Fruit fly (Drosophila melanogaster): ENCODE measurements around the gene CG13377.

- TF ChIP-seq CG11902 (GFP tag; optimal IDR thresholded peaks at IDR 0.05) (no peak), CG10669 (GFP tag; optimal IDR thresholded peaks at IDR 0.05) (no peak), CG8319 (GFP tag; optimal IDR thresholded peaks at IDR 0.05) (no peak), CG32006 (GFP tag; optimal IDR thresholded peaks at IDR 0.05) (no peak), Blimp-1 (GFP tag; optimal IDR thresholded peaks at IDR 0.05) (no peak), CG6854 (GFP tag; optimal IDR thresholded peaks at IDR 0.05) (no peak), CG9139 (GFP tag; optimal IDR thresholded peaks at IDR 0.05) (no peak)
These were observed 31.0 kb upstream of the CG13377 start, which contains the start of gene CG13375 for dm6 chrX:294839-295238.

All from whole organism, prepupa.